Worm (Caenorhabditis elegans): ENCODE data around the gene gpa-12.

Gene gpa-12

DNA sequence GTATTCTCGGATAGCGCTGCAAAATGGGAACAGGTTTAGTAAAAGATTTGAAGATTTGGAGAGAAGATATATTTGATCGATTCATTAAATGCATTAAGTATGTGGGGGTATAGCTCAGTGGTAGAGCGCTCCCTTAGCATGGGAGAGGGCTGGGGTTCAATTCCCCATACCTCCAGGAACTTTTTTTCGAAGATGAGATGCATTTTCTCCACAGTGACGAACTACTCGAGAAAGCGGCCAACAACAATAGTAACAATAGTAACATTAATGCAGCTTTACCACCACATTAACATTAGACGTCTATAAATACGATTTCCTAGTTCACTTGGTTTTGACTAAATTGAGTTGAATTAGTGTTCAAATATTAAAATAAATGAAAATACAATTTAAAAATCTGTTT lies 5.6 kb upstream of the gpa-12 start (continued):
- TF ChIP-seq F49E8.2 (tag; optimal IDR thresholded peaks at IDR 0.05; ENCODE audit: insufficient read depth) = peak; percentile 53
- TF ChIP-seq B0019.2 (GFP tag; conservative IDR thresholded peaks at IDR 0.05) = no peak
- TF ChIP-seq hmg-1.2 (GFP tag; IDR thresholded peaks at IDR 0.05) = peak; percentile 63
- no peak for TF ChIP-seq ztf-26 (tag; optimal IDR thresholded peaks at IDR 0.05)
- no peak for TF ChIP-seq F22D6.2 (tag; optimal IDR thresholded peaks at IDR 0.05)
- peak; percentile 60; the same call in 1 of the 2 replicates for TF ChIP-seq pbrm-1 (GFP tag; IDR thresholded peaks at IDR 0.05)
- TF ChIP-seq nhr-90 (tag; optimal IDR thresholded peaks at IDR 0.05) = peak; percentile 80
- TF ChIP-seq let-607 (tag; optimal IDR thresholded peaks at IDR 0.05) = peak in 1 of 2 experiments; percentile 6
- TF ChIP-seq tlf-1 (GFP tag; optimal IDR thresholded peaks at IDR 0.05) = no peak
- no peak for TF ChIP-seq F23B12.7 (tag; optimal IDR thresholded peaks at IDR 0.05; ENCODE audit: insufficient read depth)
- TF ChIP-seq dpl-1 (GFP tag; optimal IDR thresholded peaks at IDR 0.05) = no peak
- TF ChIP-seq xnd-1 (tag; optimal IDR thresholded peaks at IDR 0.05) = no peak
- TF ChIP-seq mxl-1 (tag; optimal IDR thresholded peaks at IDR 0.05) = peak; percentile 65
- peak; percentile 37 for TF ChIP-seq nhr-179 (tag; optimal IDR thresholded peaks at IDR 0.05)
- peak; percentile 45 for TF ChIP-seq B0035.1 (tag; optimal IDR thresholded peaks at IDR 0.05)
- TF ChIP-seq akir-1 (GFP tag; optimal IDR thresholded peaks at IDR 0.05) = no peak
- TF ChIP-seq nhr-120 (GFP tag; IDR thresholded peaks at IDR 0.05) = no peak
- TF ChIP-seq C06A6.2 (GFP tag; conservative IDR thresholded peaks at IDR 0.05) = no peak
- no peak for TF ChIP-seq F57A8.1 (GFP tag; optimal IDR thresholded peaks at IDR 0.05)
- peak; percentile 94 for TF ChIP-seq lin-26 (GFP tag; IDR thresholded peaks at IDR 0.05)
- TF ChIP-seq hlh-12 (tag; optimal IDR thresholded peaks at IDR 0.05) = no peak
- no peak for TF ChIP-seq ceh-100 (GFP tag; IDR thresholded peaks at IDR 0.05)
- peak; percentile 80 for TF ChIP-seq him-1 (tag; optimal IDR thresholded peaks at IDR 0.05)
- no peak for TF ChIP-seq Y53G8AR.9 (GFP tag; conservative IDR thresholded peaks at IDR 0.05)
- TF ChIP-seq Y53F4B.3 (GFP tag; IDR thresholded peaks at IDR 0.05) = no peak
- peak; percentile 78 for TF ChIP-seq B0261.1 (tag; optimal IDR thresholded peaks at IDR 0.05)
- no peak for TF ChIP-seq K12H6.12 (tag; optimal IDR thresholded peaks at IDR 0.05)
- no peak for TF ChIP-seq nhr-80 (tag; optimal IDR thresholded peaks at IDR 0.05)
- TF ChIP-seq ceh-27 (GFP tag; optimal IDR thresholded peaks at IDR 0.05) = peak; percentile 21
- TF ChIP-seq cebp-1 (GFP tag; IDR thresholded peaks at IDR 0.05) = no peak
- TF ChIP-seq cebp-1 (tag; optimal IDR thresholded peaks at IDR 0.05) = no peak
- TF ChIP-seq unc-130 (GFP tag; optimal IDR thresholded peaks at IDR 0.05) = no peak
- TF ChIP-seq hlh-26 (GFP tag; conservative IDR thresholded peaks at IDR 0.05) = no peak
- TF ChIP-seq lir-1 (GFP tag; conservative IDR thresholded peaks at IDR 0.05) = no peak
- TF ChIP-seq hmg-20 (GFP tag; IDR thresholded peaks at IDR 0.05) = no peak
- no peak for TF ChIP-seq madf-8 (GFP tag; conservative IDR thresholded peaks at IDR 0.05)
- TF ChIP-seq somi-1 (GFP tag; optimal IDR thresholded peaks at IDR 0.05) = no peak
- no peak for TF ChIP-seq T26A5.8 (tag; optimal IDR thresholded peaks at IDR 0.05)
- no peak for TF ChIP-seq egl-18 (GFP tag; IDR thresholded peaks at IDR 0.05)
- TF ChIP-seq nhr-27 (tag; optimal IDR thresholded peaks at IDR 0.05) = no peak
- no peak for TF ChIP-seq ets-4 (GFP tag; optimal IDR thresholded peaks at IDR 0.05)
- TF ChIP-seq T07F8.4 (tag; optimal IDR thresholded peaks at IDR 0.05) = peak; percentile 53
- peak; percentile 71 for TF ChIP-seq ztf-18 (tag; optimal IDR thresholded peaks at IDR 0.05)
- no peak for TF ChIP-seq cebp-2 (GFP tag; IDR thresholded peaks at IDR 0.05)
- TF ChIP-seq lin-40 (tag; optimal IDR thresholded peaks at IDR 0.05) = no peak
- TF ChIP-seq nfyb-1 (GFP tag; IDR thresholded peaks at IDR 0.05) = no peak
- no peak for TF ChIP-seq lag-1 (GFP tag; IDR thresholded peaks at IDR 0.05)
- TF ChIP-seq madf-3 (GFP tag; IDR thresholded peaks at IDR 0.05) = 0 out of 2 replicates have a peak, but pooled peaks have one; percentile 39
- TF ChIP-seq rcor-1 (GFP tag; IDR thresholded peaks at IDR 0.05) = peak; percentile 53
- TF ChIP-seq F10E7.11 (tag; optimal IDR thresholded peaks at IDR 0.05) = no peak

Data from whole organism, young adult.